Fruit fly (Drosophila melanogaster) whole organism, embryonic: ENCODE results near the gene Tbcc.

Experiments
- Aef1 ChIP-seq: fragments of 200-800 bp; sonication (Bioruptor generic); IDR thresholded peaks from 3 replicates; pipeline ENCODE4 v1.3.6; 2022; ENCODE audit warnings: missing biosample characterization, missing genetic modification characterization
- B-H1 ChIP-seq: fragments of 200-800 bp; sonication (Bioruptor generic); IDR thresholded peaks from 3 replicates; pipeline ENCODE4 v1.3.6; 2022; ENCODE audit warnings: missing biosample characterization, missing genetic modification characterization
- CG1024 ChIP-seq: fragments of 200-800 bp; sonication (Bioruptor generic); IDR thresholded peaks from 2 replicates; pipeline ENCODE4 v1.3.6; 2022; ENCODE audit warnings: missing biosample characterization, missing genetic modification characterization
- CG10462 ChIP-seq: fragments of 200-800 bp; sonication (Bioruptor generic); optimal IDR thresholded peaks from 2 replicates; lab custom pipeline; 2016; ENCODE audit warnings: missing biosample characterization, missing genetic modification characterization
- CG16863 ChIP-seq: fragments of 200-800 bp; sonication (Bioruptor generic); optimal IDR thresholded peaks from 3 replicates; lab custom pipeline; 2016; ENCODE audit warnings: missing biosample characterization, missing genetic modification characterization
- CG17186 ChIP-seq: fragments of 200-800 bp; sonication (Bioruptor generic); optimal IDR thresholded peaks from 3 replicates; lab custom pipeline; 2017; ENCODE audit warnings: missing biosample characterization, missing genetic modification reagents, missing genetic modification characterization
- CG17802 ChIP-seq: fragments of 200-800 bp; sonication (Bioruptor generic); optimal IDR thresholded peaks from 2 replicates; lab custom pipeline; 2018; ENCODE audit warnings: missing biosample characterization, mild to moderate bottlenecking, missing genetic modification characterization, moderate library complexity
- CG1792 ChIP-seq: fragments of 200-800 bp; sonication (Bioruptor generic); optimal IDR thresholded peaks from 2 replicates; lab custom pipeline; 2016; ENCODE audit warnings: missing biosample characterization, missing genetic modification characterization
- CG18262 ChIP-seq: fragments of 200-800 bp; optimal IDR thresholded peaks from 3 replicates; lab custom pipeline; 2019; ENCODE audit warnings: missing biosample characterization, mild to moderate bottlenecking, missing genetic modification characterization, moderate library complexity
- CG18599 ChIP-seq: fragments of 200-800 bp; sonication (Bioruptor generic); optimal IDR thresholded peaks from 3 replicates; lab custom pipeline; 2017; ENCODE audit warnings: missing biosample characterization, missing genetic modification characterization, mild to moderate bottlenecking, moderate library complexity, missing genetic modification reagents
- CG2120 ChIP-seq: fragments of 200-800 bp; sonication (Bioruptor generic); optimal IDR thresholded peaks from 3 replicates; lab custom pipeline; 2016; ENCODE audit warnings: missing biosample characterization, missing genetic modification characterization
- CG4424 ChIP-seq: fragments of 200-800 bp; sonication (Bioruptor generic); optimal IDR thresholded peaks from 3 replicates; lab custom pipeline; 2016; ENCODE audit warnings: missing biosample characterization, missing genetic modification characterization
- CG6854 ChIP-seq: fragments of 200-800 bp; sonication (Bioruptor generic); optimal IDR thresholded peaks from 3 replicates; lab custom pipeline; 2017; ENCODE audit warnings: missing biosample characterization, mild to moderate bottlenecking, missing genetic modification characterization
- CG7372 ChIP-seq: fragments of 200-800 bp; sonication (Bioruptor generic); IDR thresholded peaks from 2 replicates; pipeline ENCODE4 v1.3.6; 2022; ENCODE audit warnings: missing biosample characterization, missing genetic modification characterization
- CG7839 ChIP-seq: fragments of 200-800 bp; sonication (Bioruptor generic); optimal IDR thresholded peaks from 3 replicates; lab custom pipeline; 2018; ENCODE audit warnings: missing biosample characterization, mild to moderate bottlenecking, missing genetic modification characterization, moderate library complexity
- CG7928 ChIP-seq: fragments of 200-800 bp; sonication (Bioruptor generic); optimal IDR thresholded peaks from 2 replicates; lab custom pipeline; 2017; ENCODE audit warnings: missing biosample characterization, mild to moderate bottlenecking, missing genetic modification characterization
- CG8089 ChIP-seq: fragments of 200-800 bp; sonication (Bioruptor generic); optimal IDR thresholded peaks from 3 replicates; lab custom pipeline; 2016; ENCODE audit warnings: missing biosample characterization, missing genetic modification characterization
- CG8281 ChIP-seq: fragments of 200-800 bp; sonication (Bioruptor generic); optimal IDR thresholded peaks from 2 replicates; lab custom pipeline; 2018; ENCODE audit warnings: missing biosample characterization, mild to moderate bottlenecking, missing genetic modification characterization, moderate library complexity
- CrebB ChIP-seq: fragments of 200-800 bp; sonication (Bioruptor generic); optimal IDR thresholded peaks from 3 replicates; lab custom pipeline; 2018; ENCODE audit warnings: missing biosample characterization, mild to moderate bottlenecking, missing genetic modification characterization
- D ChIP-seq, 2 experiments: fragments of 200-800 bp in 1 of 2; fragments of >200 bp in 1 of 2; sonication (Bioruptor generic) in 1 of 2; optimal IDR thresholded peaks; 2 replicates in 1 of 2; 3 replicates in 1 of 2; lab custom pipeline; 2017; ENCODE audit warnings: mild to moderate bottlenecking in 1 of 2, missing biosample characterization in 1 of 2, missing genetic modification characterization in 1 of 2, missing genetic modification reagents in 1 of 2
- Dek ChIP-seq: fragments of 200-800 bp; sonication (Bioruptor generic); optimal IDR thresholded peaks from 3 replicates; lab custom pipeline; 2019; ENCODE audit warnings: missing biosample characterization, mild to moderate bottlenecking, missing genetic modification characterization, moderate library complexity
- Dip2 ChIP-seq: fragments of 200-800 bp; sonication (Bioruptor generic); IDR thresholded peaks from 2 replicates; pipeline ENCODE4 v1.3.6; 2022; ENCODE audit warnings: missing biosample characterization, missing genetic modification characterization
- Dp ChIP-seq: fragments of 200-800 bp; sonication (Bioruptor generic); optimal IDR thresholded peaks from 2 replicates; lab custom pipeline; 2018; ENCODE audit warnings: missing biosample characterization, mild to moderate bottlenecking, missing genetic modification characterization, moderate library complexity
- ERR ChIP-seq: fragments of 200-800 bp; sonication (Bioruptor generic); optimal IDR thresholded peaks from 2 replicates; lab custom pipeline; 2016; ENCODE audit warnings: missing biosample characterization, missing genetic modification characterization
- Gug ChIP-seq: fragments of 200-800 bp; sonication (Bioruptor generic); IDR thresholded peaks from 4 replicates; pipeline ENCODE4 v1.3.6; 2022; ENCODE audit warnings: missing biosample characterization, missing genetic modification characterization
- HLH54F ChIP-seq: fragments of 200-800 bp; sonication (Bioruptor generic); optimal IDR thresholded peaks from 3 replicates; lab custom pipeline; 2016; ENCODE audit warnings: missing biosample characterization, missing genetic modification characterization
- Mrtf ChIP-seq: fragments of 200-800 bp; sonication (Bioruptor generic); IDR thresholded peaks from 3 replicates; pipeline ENCODE4 v1.3.6; 2022; ENCODE audit warnings: missing biosample characterization, missing genetic modification characterization
- Nf-YB ChIP-seq: fragments of 200-800 bp; sonication (Bioruptor generic); optimal IDR thresholded peaks from 3 replicates; lab custom pipeline; 2019; ENCODE audit warnings: missing biosample characterization, mild to moderate bottlenecking, missing genetic modification characterization, moderate library complexity
- Pdp1 ChIP-seq, 2 experiments: fragments of 200-800 bp; sonication (Bioruptor generic); optimal IDR thresholded peaks; 3 replicates each; lab custom pipeline; 2016; ENCODE audit warnings: missing biosample characterization in 2 of 2, missing genetic modification characterization in 2 of 2, mild to moderate bottlenecking in 1 of 2, moderate library complexity in 1 of 2
- Six4 ChIP-seq: fragments of 200-800 bp; sonication (Bioruptor generic); optimal IDR thresholded peaks from 2 replicates; lab custom pipeline; 2016; ENCODE audit warnings: missing biosample characterization, missing genetic modification characterization
- Sry-δ ChIP-seq: fragments of 200-800 bp; sonication (Bioruptor generic); optimal IDR thresholded peaks from 2 replicates; lab custom pipeline; 2016; ENCODE audit warnings: missing biosample characterization, missing genetic modification characterization
- Trl ChIP-seq, 3 experiments: fragments of >200 bp in 2 of 3; fragments of 200-800 bp in 1 of 3; sonication (Bioruptor generic) in 1 of 3; optimal IDR thresholded peaks; 2 replicates in 1 of 3; 3 replicates in 2 of 3; lab custom pipeline; 2016 to 2017; ENCODE audit warnings: missing biosample characterization in 1 of 3, missing genetic modification characterization in 1 of 3
- az2 ChIP-seq: fragments of 200-800 bp; sonication (Bioruptor generic); optimal IDR thresholded peaks from 3 replicates; lab custom pipeline; 2016; ENCODE audit warnings: missing biosample characterization, missing genetic modification characterization
- bab2 ChIP-seq: fragments of 200-800 bp; sonication (Bioruptor generic); optimal IDR thresholded peaks from 2 replicates; lab custom pipeline; 2016; ENCODE audit warnings: missing biosample characterization, missing genetic modification characterization
- bbx ChIP-seq: fragments of 200-800 bp; sonication (Bioruptor generic); IDR thresholded peaks from 2 replicates; pipeline ENCODE4 v1.3.6; 2022; ENCODE audit warnings: missing biosample characterization, missing genetic modification characterization; ENCODE audit not compliant: partially characterized antibody
- chinmo ChIP-seq: fragments of 200-800 bp; sonication (Bioruptor generic); IDR thresholded peaks from 4 replicates; pipeline ENCODE4 v1.3.6; 2022; ENCODE audit warnings: missing biosample characterization, missing genetic modification characterization; ENCODE audit not compliant: partially characterized antibody
- fd3F ChIP-seq: fragments of 200-800 bp; sonication (Bioruptor generic); optimal IDR thresholded peaks from 2 replicates; lab custom pipeline; 2018; ENCODE audit warnings: missing biosample characterization, mild to moderate bottlenecking, missing genetic modification characterization, moderate library complexity
- gce ChIP-seq: fragments of 200-800 bp; sonication (Bioruptor generic); IDR thresholded peaks from 3 replicates; pipeline ENCODE4 v1.3.6; 2022; ENCODE audit warnings: missing biosample characterization, missing genetic modification characterization
- h ChIP-seq: fragments of >200 bp; optimal IDR thresholded peaks from 2 replicates; lab custom pipeline; 2017
- ken ChIP-seq: fragments of 200-800 bp; sonication (Bioruptor generic); IDR thresholded peaks from 3 replicates; pipeline ENCODE4 v1.3.6; 2022; ENCODE audit warnings: missing biosample characterization, missing genetic modification characterization
- lola ChIP-seq, 3 experiments: fragments of >200 bp in 2 of 3; fragments of 200-800 bp in 1 of 3; sonication (Bioruptor generic) in 1 of 3; optimal IDR thresholded peaks; 2 replicates each; lab custom pipeline; 2017 to 2019; ENCODE audit warnings: missing biosample characterization in 3 of 3, missing genetic modification characterization in 3 of 3, mild to moderate bottlenecking in 1 of 3, moderate library complexity in 1 of 3
- prd ChIP-seq, 3 experiments: fragments of >200 bp in 2 of 3; fragments of 200-800 bp in 1 of 3; sonication (Bioruptor generic) in 1 of 3; optimal IDR thresholded peaks in 2 of 3; IDR thresholded peaks in 1 of 3; 2 replicates in 2 of 3; 3 replicates in 1 of 3; pipeline versions ENCODE4 v1.3.6 to Lab custom; 2017 to 2022; ENCODE audit warnings: missing biosample characterization in 1 of 3, missing genetic modification characterization in 1 of 3
- psq ChIP-seq: fragments of 200-800 bp; sonication (Bioruptor generic); optimal IDR thresholded peaks from 2 replicates; lab custom pipeline; 2017; ENCODE audit warnings: missing biosample characterization, missing genetic modification characterization
- sim ChIP-seq: fragments of 200-800 bp; sonication (Bioruptor generic); IDR thresholded peaks from 2 replicates; pipeline ENCODE4 v1.3.6; 2022; ENCODE audit warnings: missing biosample characterization, missing genetic modification characterization
- so ChIP-seq: fragments of 200-800 bp; sonication (Bioruptor generic); IDR thresholded peaks from 3 replicates; pipeline ENCODE4 v1.3.6; 2022; ENCODE audit warnings: missing biosample characterization, missing genetic modification characterization
- wdn ChIP-seq: fragments of 200-800 bp; sonication (Bioruptor generic); IDR thresholded peaks from 2 replicates; pipeline ENCODE4 v1.3.6; 2022; ENCODE audit warnings: missing biosample characterization, missing genetic modification characterization
- wek ChIP-seq: fragments of 200-800 bp; sonication (Bioruptor generic); optimal IDR thresholded peaks from 3 replicates; lab custom pipeline; 2018; ENCODE audit warnings: missing biosample characterization, mild to moderate bottlenecking, missing genetic modification characterization, moderate library complexity
- yki ChIP-seq: fragments of >200 bp; optimal IDR thresholded peaks from 3 replicates; lab custom pipeline; 2018
- z ChIP-seq: fragments of 200-800 bp; sonication (Bioruptor generic); IDR thresholded peaks from 3 replicates; pipeline ENCODE4 v1.3.6; 2022; ENCODE audit warnings: missing biosample characterization, missing genetic modification characterization
- zf30C ChIP-seq: fragments of 200-800 bp; sonication (Bioruptor generic); optimal IDR thresholded peaks from 3 replicates; lab custom pipeline; 2018; ENCODE audit warnings: missing biosample characterization, mild to moderate bottlenecking, missing genetic modification characterization

Tbcc gene

dm6 chr2L:4222921-4223279 is 35.3 kb upstream of the Tbcc start (continued):
- TF ChIP-seq ken (GFP tag; lab: Robert Waterston, UW) (no peak), Aef1 (GFP tag; lab: Robert Waterston, UW) (no peak; the same call in 2 of the 3 replicates), Nf-YB (GFP tag; lab: Kevin White, UChicago) (peak; percentile 49), CG8281 (tag; lab: Kevin White, UChicago) (peak; percentile 14), z (GFP tag; lab: Robert Waterston, UW) (no peak), CG7839 (peak; percentile 76), CG18599 (GFP tag; lab: Kevin White, UChicago) (peak; percentile 67), CG16863 (no peak), CG7928 (no peak), Mrtf (GFP tag; lab: Robert Waterston, UW) (peak; percentile 48; the same call in 1 of the 3 replicates), CG18262 (tag; lab: Kevin White, UChicago) (peak; percentile 90), az2 (GFP tag; lab: Kevin White, UChicago) (peak; percentile 63), CG7372 (GFP tag; lab: Robert Waterston, UW) (no peak), D (optimal IDR thresholded peaks at IDR 0.05; lab: Kevin White, UChicago) (no peak), D (GFP tag; optimal IDR thresholded peaks at IDR 0.05; lab: Kevin White, UChicago) (peak; percentile 67), prd (optimal IDR thresholded peaks at IDR 0.05; lab: Kevin White, UChicago) (no peak), prd (GFP tag; IDR thresholded peaks at IDR 0.05; lab: Robert Waterston, UW) (peak; percentile 76), chinmo (GFP tag; lab: Robert Waterston, UW) (no peak), psq (GFP tag; lab: Kevin White, UChicago) (no peak), CG4424 (GFP tag; lab: Kevin White, UChicago) (peak; percentile 68), ERR (no peak), wek (GFP tag; lab: Kevin White, UChicago) (no peak), lola (GFP tag; optimal IDR thresholded peaks at IDR 0.05; lab: Kevin White, UChicago) (peak in 1 of 3 experiments; percentile 93), zf30C (peak; percentile 93), CG17186 (GFP tag; lab: Kevin White, UChicago) (no peak), Dek (tag; lab: Kevin White, UChicago) (peak; percentile 15), CG2120 (GFP tag; lab: Kevin White, UChicago) (peak; percentile 64), CG17802 (tag; lab: Kevin White, UChicago) (no peak), Sry-δ (GFP tag; lab: Kevin White, UChicago) (no peak), fd3F (no peak), CG1792 (GFP tag; lab: Kevin White, UChicago) (no peak), Six4 (GFP tag; lab: Kevin White, UChicago) (peak; percentile 27), Dip2 (GFP tag; lab: Robert Waterston, UW) (no peak), HLH54F (no peak), bbx (GFP tag; lab: Robert Waterston, UW) (no peak), so (GFP tag; lab: Robert Waterston, UW) (peak; percentile 55; the same call in 1 of the 3 replicates), CG1024 (GFP tag; lab: Robert Waterston, UW) (no peak), Gug (GFP tag; lab: Robert Waterston, UW) (peak; percentile 7; the same call in 1 of the 4 replicates), wdn (GFP tag; lab: Robert Waterston, UW) (peak; percentile 31; the same call in 1 of the 2 replicates), Pdp1 (GFP tag; optimal IDR thresholded peaks at IDR 0.05; lab: Kevin White, UChicago) (peak in 1 of 2 experiments; percentile 35), CG8089 (GFP tag; lab: Kevin White, UChicago) (no peak), gce (GFP tag; lab: Robert Waterston, UW) (0 out of 3 replicates have a peak, but pooled peaks have one; percentile 9), yki (lab: Kevin White, UChicago) (no peak), B-H1 (GFP tag; lab: Robert Waterston, UW) (no peak), sim (peak; percentile 18; the same call in 1 of the 2 replicates), CG10462 (GFP tag; lab: Kevin White, UChicago) (peak; percentile 31), bab2 (GFP tag; lab: Kevin White, UChicago) (no peak), CG6854 (no peak), h (lab: Kevin White, UChicago) (no peak), Trl (optimal IDR thresholded peaks at IDR 0.05; lab: Kevin White, UChicago) (no peak), Trl (GFP tag; optimal IDR thresholded peaks at IDR 0.05; lab: Kevin White, UChicago) (no peak), CrebB (tag; lab: Kevin White, UChicago) (no peak), Dp (GFP tag; lab: Kevin White, UChicago) (no peak)
